Fruit fly (Drosophila melanogaster): ENCODE measurements around the gene Pfrx.

Pfrx gene

DNA sequence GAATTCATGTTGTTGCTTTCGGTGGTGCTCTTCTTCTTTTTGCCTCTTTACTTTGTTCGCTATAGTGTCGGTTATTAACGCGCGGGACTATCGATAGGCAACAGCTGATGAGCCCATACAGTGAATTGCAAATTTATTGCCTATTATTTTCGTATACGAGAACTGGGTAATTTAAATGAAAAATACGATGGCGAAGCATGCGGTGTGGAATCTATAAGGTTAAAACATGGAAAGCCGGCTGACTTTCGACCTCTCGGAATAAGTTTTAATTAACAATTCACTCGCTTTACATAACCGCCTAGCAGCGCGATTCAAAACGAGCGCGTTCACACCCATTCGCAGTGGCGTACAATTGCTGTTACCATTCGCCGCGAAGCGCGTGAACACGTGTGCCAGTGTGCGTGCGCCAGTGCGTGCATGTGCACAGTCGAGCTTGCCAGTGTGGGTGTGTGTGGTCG lies 15.4 kb upstream of the Pfrx start, which contains the start of the genes Naa15-16 and mRpS14 (continued):
- TF ChIP-seq Hr3 (GFP tag; optimal IDR thresholded peaks at IDR 0.05), result no peak
- no peak for TF ChIP-seq Six4 (GFP tag; optimal IDR thresholded peaks at IDR 0.05)
- no peak for TF ChIP-seq unpg (GFP tag; optimal IDR thresholded peaks at IDR 0.05)
- peak; percentile 87 for TF ChIP-seq CG17385 (GFP tag; optimal IDR thresholded peaks at IDR 0.05)
- TF ChIP-seq wdn (GFP tag; IDR thresholded peaks at IDR 0.05), result no peak
- TF ChIP-seq CG18262 (tag; optimal IDR thresholded peaks at IDR 0.05), result no peak
- TF ChIP-seq CG4730 (GFP tag; IDR thresholded peaks at IDR 0.05), result no peak
- no peak for TF ChIP-seq CHES-1-like (GFP tag; optimal IDR thresholded peaks at IDR 0.05)
- no peak for TF ChIP-seq CG15479 (GFP tag; optimal IDR thresholded peaks at IDR 0.05)
- TF ChIP-seq nom (GFP tag; optimal IDR thresholded peaks at IDR 0.05), result no peak
- TF ChIP-seq en (GFP tag; optimal IDR thresholded peaks at IDR 0.05), result no peak
- TF ChIP-seq CG10147 (GFP tag; optimal IDR thresholded peaks at IDR 0.05), result no peak
- no peak for TF ChIP-seq tll (GFP tag; optimal IDR thresholded peaks at IDR 0.05)
- peak; percentile 64; the same call in 1 of the 2 replicates for TF ChIP-seq bbx (GFP tag; IDR thresholded peaks at IDR 0.05; ENCODE audit: partially characterized antibody)
- TF ChIP-seq jing (GFP tag; optimal IDR thresholded peaks at IDR 0.05), result no peak
- TF ChIP-seq croc (GFP tag; conservative IDR thresholded peaks at IDR 0.05), result no peak
- no peak for TF ChIP-seq CG33557 (GFP tag; optimal IDR thresholded peaks at IDR 0.05)
- TF ChIP-seq CG15514 (GFP tag; optimal IDR thresholded peaks at IDR 0.05), result peak; percentile 70
- TF ChIP-seq ewg (GFP tag; optimal IDR thresholded peaks at IDR 0.05), result peak; percentile 20
- TF ChIP-seq CG6813 (GFP tag; optimal IDR thresholded peaks at IDR 0.05), result no peak
- no peak for TF ChIP-seq Awh (GFP tag; IDR thresholded peaks at IDR 0.05)
- TF ChIP-seq dan (GFP tag; IDR thresholded peaks at IDR 0.05), result no peak
- TF ChIP-seq NC2β (GFP tag; optimal IDR thresholded peaks at IDR 0.05), result no peak
- peak; percentile 86 for TF ChIP-seq E2f2 (GFP tag; IDR thresholded peaks at IDR 0.05)
- TF ChIP-seq Pdp1 (GFP tag; optimal IDR thresholded peaks at IDR 0.05), result peak in 1 of 2 experiments; percentile 99
- TF ChIP-seq az2 (GFP tag; optimal IDR thresholded peaks at IDR 0.05), result no peak
- no peak for TF ChIP-seq Optix (GFP tag; IDR thresholded peaks at IDR 0.05)
- peak; percentile 79 for TF ChIP-seq CG7357 (GFP tag; IDR thresholded peaks at IDR 0.05)
- TF ChIP-seq Tbp (GFP tag; optimal IDR thresholded peaks at IDR 0.05), result peak; percentile 9
- peak; percentile 74; the same call in 2 of the 3 replicates for TF ChIP-seq hb (GFP tag; IDR thresholded peaks at IDR 0.05; ENCODE audit: partially characterized antibody)
- TF ChIP-seq NFAT (GFP tag; IDR thresholded peaks at IDR 0.05), result no peak
- no peak for TF ChIP-seq CG9609 (GFP tag; optimal IDR thresholded peaks at IDR 0.05)
- TF ChIP-seq inv (GFP tag; IDR thresholded peaks at IDR 0.05; ENCODE audit: partially characterized antibody), result peak; percentile 39; the same call in 1 of the 2 replicates
- TF ChIP-seq rib (GFP tag; IDR thresholded peaks at IDR 0.05), result no peak
- no peak for TF ChIP-seq nau (GFP tag; optimal IDR thresholded peaks at IDR 0.05)
- no peak for TF ChIP-seq sr (GFP tag; IDR thresholded peaks at IDR 0.05)
- no peak for TF ChIP-seq stwl (tag; optimal IDR thresholded peaks at IDR 0.05)
- TF ChIP-seq Ets97D (GFP tag; optimal IDR thresholded peaks at IDR 0.05), result peak; percentile 33
- TF ChIP-seq CG2889 (GFP tag; IDR thresholded peaks at IDR 0.05), result no peak
- no peak for TF ChIP-seq CG17328 (GFP tag; IDR thresholded peaks at IDR 0.05)
- TF ChIP-seq chinmo (GFP tag; IDR thresholded peaks at IDR 0.05; ENCODE audit: partially characterized antibody), result 0 out of 4 replicates have a peak, but pooled peaks have one; percentile 69
- TF ChIP-seq chm (GFP tag; IDR thresholded peaks at IDR 0.05), result no peak
- TF ChIP-seq CG11560 (tag; IDR thresholded peaks at IDR 0.05), result no peak
- TF ChIP-seq CG30020 (tag; optimal IDR thresholded peaks at IDR 0.05), result peak; percentile 16
- no peak for TF ChIP-seq insv (GFP tag; optimal IDR thresholded peaks at IDR 0.05)
- peak; percentile 79 for TF ChIP-seq CG17186 (GFP tag; optimal IDR thresholded peaks at IDR 0.05)
- TF ChIP-seq cwo (GFP tag; optimal IDR thresholded peaks at IDR 0.05), result no peak
- no peak for TF ChIP-seq pros (GFP tag; optimal IDR thresholded peaks at IDR 0.05)
- TF ChIP-seq CG12659 (GFP tag; optimal IDR thresholded peaks at IDR 0.05), result peak; percentile 67
- peak; percentile 18 for TF ChIP-seq CG9437 (GFP tag; optimal IDR thresholded peaks at IDR 0.05)
